Fruit fly (Drosophila melanogaster): ENCODE data around the gene CG42245.

dm6 chr3L:2589167-2589910 is 42.2 kb upstream of the CG42245 start, which contains the start of gene dos:
- TF ChIP-seq ttk (optimal IDR thresholded peaks at IDR 0.05) (no peak), h (optimal IDR thresholded peaks at IDR 0.05) (no peak), psq (optimal IDR thresholded peaks at IDR 0.05) (peak; percentile 95), Sin3A (optimal IDR thresholded peaks at IDR 0.05) (no peak), Myc (optimal IDR thresholded peaks at IDR 0.05) (no peak)

Data from Kc167 (cell line).